Worm (Caenorhabditis elegans): ENCODE measurements around the gene F28C10.1.

DNA sequence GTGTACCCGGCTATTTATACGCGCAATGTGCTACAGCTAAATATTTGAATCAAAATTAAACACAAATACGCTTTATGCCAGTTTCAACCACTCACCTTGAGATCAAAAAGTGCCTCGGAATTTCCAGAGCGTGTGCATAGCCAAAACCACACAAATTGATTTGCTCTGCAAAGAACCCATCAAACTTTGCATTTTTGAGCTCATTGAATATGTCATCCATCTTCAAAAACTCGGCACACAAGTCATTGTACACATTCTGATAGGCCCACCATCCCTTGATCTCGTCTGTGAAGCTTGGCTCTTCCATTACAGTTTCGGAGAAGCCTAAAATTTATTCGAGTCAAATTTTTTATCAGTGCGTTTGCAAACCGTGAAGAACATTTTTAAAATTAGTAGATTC lies 13.5 kb upstream of the F28C10.1 start:
- TF ChIP-seq aly-1 (tag; optimal IDR thresholded peaks at IDR 0.05) (no peak), ama-1 (optimal IDR thresholded peaks at IDR 0.05) (no peak), hmg-4 (GFP tag; optimal IDR thresholded peaks at IDR 0.05) (no peak), hmbx-1 (tag; optimal IDR thresholded peaks at IDR 0.05) (no peak), pes-1 (GFP tag; IDR thresholded peaks at IDR 0.05) (no peak), ceh-36 (tag; optimal IDR thresholded peaks at IDR 0.05) (no peak)

Data from whole organism, early embryonic.